Fruit fly (Drosophila melanogaster) whole organism, embryonic: ENCODE measurements around the gene haf.

Experiments
- CG1024 ChIP-seq: fragments of 200-800 bp; sonication (Bioruptor generic); IDR thresholded peaks from 2 replicates; pipeline ENCODE4 v1.3.6; 2022; ENCODE audit warnings: missing biosample characterization, missing genetic modification characterization
- CG10462 ChIP-seq: fragments of 200-800 bp; sonication (Bioruptor generic); optimal IDR thresholded peaks from 2 replicates; lab custom pipeline; 2016; ENCODE audit warnings: missing biosample characterization, missing genetic modification characterization
- CG11456 ChIP-seq: fragments of 200-800 bp; sonication (Bioruptor generic); IDR thresholded peaks from 3 replicates; pipeline ENCODE4 v1.3.6; 2022; ENCODE audit warnings: missing biosample characterization, missing genetic modification characterization
- CG12219 ChIP-seq: fragments of 200-800 bp; sonication (Bioruptor generic); optimal IDR thresholded peaks from 3 replicates; lab custom pipeline; 2018; ENCODE audit warnings: missing biosample characterization, mild to moderate bottlenecking, missing genetic modification characterization
- CG14441 ChIP-seq: fragments of 200-800 bp; sonication (Bioruptor generic); IDR thresholded peaks from 2 replicates; pipeline ENCODE4 v1.3.6; 2022; ENCODE audit warnings: missing biosample characterization, missing genetic modification characterization
- CG14965 ChIP-seq: fragments of 200-800 bp; sonication (Bioruptor generic); optimal IDR thresholded peaks from 2 replicates; lab custom pipeline; 2016; ENCODE audit warnings: missing biosample characterization, missing genetic modification characterization, borderline replicate concordance
- CG15601 ChIP-seq: fragments of 200-800 bp; sonication (Bioruptor generic); optimal IDR thresholded peaks from 3 replicates; lab custom pipeline; 2019; ENCODE audit warnings: missing biosample characterization, mild to moderate bottlenecking, missing genetic modification characterization, moderate library complexity
- CG1602 ChIP-seq: fragments of 200-800 bp; sonication (Bioruptor generic); optimal IDR thresholded peaks from 3 replicates; lab custom pipeline; 2016; ENCODE audit warnings: missing biosample characterization, missing genetic modification characterization
- CG16815 ChIP-seq: fragments of 200-800 bp; sonication (Bioruptor generic); optimal IDR thresholded peaks from 3 replicates; lab custom pipeline; 2017; ENCODE audit warnings: missing biosample characterization, mild to moderate bottlenecking, missing genetic modification characterization
- CG18262 ChIP-seq: fragments of 200-800 bp; optimal IDR thresholded peaks from 3 replicates; lab custom pipeline; 2019; ENCODE audit warnings: missing biosample characterization, mild to moderate bottlenecking, missing genetic modification characterization, moderate library complexity
- CG18599 ChIP-seq: fragments of 200-800 bp; sonication (Bioruptor generic); optimal IDR thresholded peaks from 3 replicates; lab custom pipeline; 2017; ENCODE audit warnings: missing biosample characterization, missing genetic modification characterization, mild to moderate bottlenecking, moderate library complexity, missing genetic modification reagents
- CG2712 ChIP-seq: fragments of 200-800 bp; optimal IDR thresholded peaks from 3 replicates; lab custom pipeline; 2019; ENCODE audit warnings: missing biosample characterization, mild to moderate bottlenecking, missing genetic modification characterization, moderate library complexity
- CG30020 ChIP-seq: fragments of 200-800 bp; optimal IDR thresholded peaks from 2 replicates; lab custom pipeline; 2019; ENCODE audit warnings: missing biosample characterization, mild to moderate bottlenecking, missing genetic modification characterization, moderate library complexity
- CG3163 ChIP-seq: fragments of 200-800 bp; sonication (Bioruptor generic); optimal IDR thresholded peaks from 3 replicates; lab custom pipeline; 2016; ENCODE audit warnings: missing biosample characterization, missing genetic modification characterization
- CG32767 ChIP-seq: fragments of 200-800 bp; sonication (Bioruptor generic); IDR thresholded peaks from 2 replicates; pipeline ENCODE4 v1.3.6; 2022; ENCODE audit warnings: missing biosample characterization, missing genetic modification characterization
- CG4707 ChIP-seq: fragments of 200-800 bp; sonication (Bioruptor generic); optimal IDR thresholded peaks from 2 replicates; lab custom pipeline; 2018; ENCODE audit warnings: missing biosample characterization, mild to moderate bottlenecking, missing genetic modification characterization, moderate library complexity
- CG7372 ChIP-seq: fragments of 200-800 bp; sonication (Bioruptor generic); IDR thresholded peaks from 2 replicates; pipeline ENCODE4 v1.3.6; 2022; ENCODE audit warnings: missing biosample characterization, missing genetic modification characterization
- CG8924 ChIP-seq: fragments of 200-800 bp; optimal IDR thresholded peaks from 3 replicates; lab custom pipeline; 2019; ENCODE audit warnings: missing biosample characterization, mild to moderate bottlenecking, missing genetic modification characterization, moderate library complexity
- CTCF ChIP-seq: fragments of 200-800 bp; sonication (Bioruptor generic); optimal IDR thresholded peaks from 2 replicates; lab custom pipeline; 2017; ENCODE audit warnings: missing biosample characterization, mild to moderate bottlenecking, missing genetic modification characterization, moderate library complexity
- CoRest ChIP-seq: fragments of 200-800 bp; sonication (Bioruptor generic); optimal IDR thresholded peaks from 3 replicates; lab custom pipeline; 2018; ENCODE audit warnings: missing biosample characterization, mild to moderate bottlenecking, missing genetic modification characterization, moderate library complexity
- Dip2 ChIP-seq: fragments of 200-800 bp; sonication (Bioruptor generic); IDR thresholded peaks from 2 replicates; pipeline ENCODE4 v1.3.6; 2022; ENCODE audit warnings: missing biosample characterization, missing genetic modification characterization
- Elba2 ChIP-seq: fragments of 200-800 bp; sonication (Bioruptor generic); optimal IDR thresholded peaks from 3 replicates; lab custom pipeline; 2016; ENCODE audit warnings: missing biosample characterization, missing genetic modification characterization
- HLH4C ChIP-seq: fragments of 200-800 bp; sonication (Bioruptor generic); IDR thresholded peaks from 3 replicates; pipeline ENCODE4 v1.3.6; 2022; ENCODE audit warnings: missing biosample characterization, missing genetic modification characterization; ENCODE audit not compliant: partially characterized antibody
- Hr39 ChIP-seq: fragments of >200 bp; optimal IDR thresholded peaks from 2 replicates; lab custom pipeline; 2017
- Med ChIP-seq: fragments of 200-800 bp; sonication (Bioruptor generic); peaks from one replicate; lab custom pipeline; 2016; ENCODE audit warnings: missing biosample characterization, missing genetic modification characterization, mild to moderate bottlenecking, inconsistent platforms, moderate library complexity
- Myb ChIP-seq: fragments of 200-800 bp; sonication (Bioruptor generic); optimal IDR thresholded peaks from 2 replicates; lab custom pipeline; 2016; ENCODE audit warnings: missing biosample characterization, missing genetic modification characterization
- Nf-YB ChIP-seq: fragments of 200-800 bp; sonication (Bioruptor generic); optimal IDR thresholded peaks from 3 replicates; lab custom pipeline; 2019; ENCODE audit warnings: missing biosample characterization, mild to moderate bottlenecking, missing genetic modification characterization, moderate library complexity
- Oli ChIP-seq: fragments of 200-800 bp; sonication (Bioruptor generic); optimal IDR thresholded peaks from 2 replicates; lab custom pipeline; 2018; ENCODE audit warnings: missing biosample characterization, mild to moderate bottlenecking, missing genetic modification characterization, moderate library complexity
- Optix ChIP-seq: fragments of 200-800 bp; sonication (Bioruptor generic); IDR thresholded peaks from 3 replicates; pipeline ENCODE4 v1.3.6; 2022; ENCODE audit warnings: missing biosample characterization, missing genetic modification characterization
- Pdp1 ChIP-seq, 2 experiments: fragments of 200-800 bp; sonication (Bioruptor generic); optimal IDR thresholded peaks; 3 replicates each; lab custom pipeline; 2016; ENCODE audit warnings: missing biosample characterization in 2 of 2, missing genetic modification characterization in 2 of 2, mild to moderate bottlenecking in 1 of 2, moderate library complexity in 1 of 2
- Rx ChIP-seq: fragments of 200-800 bp; sonication (Bioruptor generic); IDR thresholded peaks from 2 replicates; pipeline ENCODE4 v1.3.6; 2022; ENCODE audit warnings: missing biosample characterization, missing genetic modification characterization
- Tbp ChIP-seq: fragments of >200 bp; optimal IDR thresholded peaks from 2 replicates; lab custom pipeline; 2018; ENCODE audit warnings: missing biosample characterization, missing genetic modification characterization
- Vsx1 ChIP-seq: fragments of 200-800 bp; sonication (Bioruptor generic); optimal IDR thresholded peaks from 2 replicates; lab custom pipeline; 2017; ENCODE audit warnings: missing biosample characterization, mild to moderate bottlenecking, missing genetic modification characterization, missing genetic modification reagents
- ara ChIP-seq: fragments of 200-800 bp; sonication (Bioruptor generic); IDR thresholded peaks from 2 replicates; pipeline ENCODE4 v1.3.6; 2022; ENCODE audit warnings: missing biosample characterization, missing genetic modification characterization
- bab2 ChIP-seq: fragments of 200-800 bp; sonication (Bioruptor generic); optimal IDR thresholded peaks from 2 replicates; lab custom pipeline; 2016; ENCODE audit warnings: missing biosample characterization, missing genetic modification characterization
- bigmax ChIP-seq: fragments of 200-800 bp; sonication (Bioruptor generic); optimal IDR thresholded peaks from 2 replicates; lab custom pipeline; 2018; ENCODE audit warnings: missing biosample characterization, mild to moderate bottlenecking, missing genetic modification characterization
- crol ChIP-seq: fragments of 200-800 bp; sonication (Bioruptor generic); IDR thresholded peaks from 2 replicates; pipeline ENCODE4 v1.3.6; 2022; ENCODE audit warnings: missing biosample characterization, missing genetic modification characterization
- crp ChIP-seq, 2 experiments: fragments of 200-800 bp; sonication (Bioruptor generic); optimal IDR thresholded peaks; 2 replicates in 1 of 2; 3 replicates in 1 of 2; lab custom pipeline; 2017; ENCODE audit warnings: missing biosample characterization in 2 of 2, missing genetic modification characterization in 2 of 2, mild to moderate bottlenecking in 1 of 2, moderate library complexity in 1 of 2
- dpn ChIP-seq, 2 experiments: fragments of 200-800 bp; sonication (Bioruptor generic); optimal IDR thresholded peaks; 3 replicates each; lab custom pipeline; 2016; ENCODE audit warnings: missing biosample characterization in 2 of 2, missing genetic modification characterization in 2 of 2
- emc ChIP-seq: fragments of 200-800 bp; sonication (Bioruptor generic); optimal IDR thresholded peaks from 2 replicates; lab custom pipeline; 2016; ENCODE audit warnings: missing biosample characterization, missing genetic modification characterization
- jigr1 ChIP-seq: fragments of 200-800 bp; sonication (Bioruptor generic); IDR thresholded peaks from 3 replicates; pipeline ENCODE4 v1.3.6; 2022; ENCODE audit warnings: missing biosample characterization, missing genetic modification characterization
- jumu ChIP-seq: fragments of 200-800 bp; sonication (Bioruptor generic); optimal IDR thresholded peaks from 3 replicates; lab custom pipeline; 2016; ENCODE audit warnings: missing biosample characterization, missing genetic modification characterization
- klu ChIP-seq: fragments of 200-800 bp; sonication (Bioruptor generic); IDR thresholded peaks from 2 replicates; pipeline ENCODE4 v1.3.6; 2022; ENCODE audit warnings: missing biosample characterization, missing genetic modification characterization
- lola ChIP-seq, 3 experiments: fragments of >200 bp in 2 of 3; fragments of 200-800 bp in 1 of 3; sonication (Bioruptor generic) in 1 of 3; optimal IDR thresholded peaks; 2 replicates each; lab custom pipeline; 2017 to 2019; ENCODE audit warnings: missing biosample characterization in 3 of 3, missing genetic modification characterization in 3 of 3, mild to moderate bottlenecking in 1 of 3, moderate library complexity in 1 of 3
- mam ChIP-seq: fragments of 200-800 bp; sonication (Bioruptor generic); optimal IDR thresholded peaks from 3 replicates; lab custom pipeline; 2016; ENCODE audit warnings: missing biosample characterization, missing genetic modification characterization
- nerfin-2 ChIP-seq: fragments of 200-800 bp; sonication (Bioruptor generic); IDR thresholded peaks from 2 replicates; pipeline ENCODE4 v1.3.6; 2022; ENCODE audit warnings: missing biosample characterization, missing genetic modification characterization; ENCODE audit not compliant: partially characterized antibody
- salm ChIP-seq: fragments of 200-800 bp; sonication (Bioruptor generic); optimal IDR thresholded peaks from 2 replicates; lab custom pipeline; 2018; ENCODE audit warnings: missing biosample characterization, mild to moderate bottlenecking, missing genetic modification characterization
- sens ChIP-seq: fragments of 200-800 bp; sonication (Bioruptor generic); peaks from one replicate; lab custom pipeline; 2016; ENCODE audit warnings: missing biosample characterization, missing genetic modification characterization
- stwl ChIP-seq: fragments of 200-800 bp; sonication (Bioruptor generic); optimal IDR thresholded peaks from 3 replicates; lab custom pipeline; 2018; ENCODE audit warnings: missing biosample characterization, mild to moderate bottlenecking, missing genetic modification characterization, moderate library complexity
- sug ChIP-seq: fragments of 200-800 bp; optimal IDR thresholded peaks from 2 replicates; lab custom pipeline; 2019; ENCODE audit warnings: missing biosample characterization, mild to moderate bottlenecking, missing genetic modification characterization, moderate library complexity
- trh ChIP-seq: fragments of 200-800 bp; sonication (Bioruptor generic); optimal IDR thresholded peaks from 2 replicates; lab custom pipeline; 2016; ENCODE audit warnings: missing biosample characterization, missing genetic modification characterization
- zfh1 ChIP-seq: fragments of 200-800 bp; sonication (Bioruptor generic); IDR thresholded peaks from 3 replicates; pipeline ENCODE4 v1.3.6; 2022; ENCODE audit warnings: missing biosample characterization, missing genetic modification characterization

Gene haf

dm6 chr2L:1655858-1656257 is 100.9 kb downstream of the haf start (continued):
- TF ChIP-seq Oli: peak; percentile 22
- TF ChIP-seq Elba2 (GFP tag; lab: Kevin White, UChicago): no peak
- no peak for TF ChIP-seq emc (GFP tag; lab: Kevin White, UChicago)
- peak; percentile 62; the same call in 2 of the 3 replicates for TF ChIP-seq zfh1 (GFP tag; lab: Robert Waterston, UW)
- no peak for TF ChIP-seq Tbp (GFP tag; lab: Kevin White, UChicago)
- TF ChIP-seq Vsx1: no peak
- TF ChIP-seq CG4707 (GFP tag; lab: Kevin White, UChicago): no peak
- no peak for TF ChIP-seq CG7372 (GFP tag; lab: Robert Waterston, UW)
- TF ChIP-seq CoRest (tag; lab: Kevin White, UChicago): peak; percentile 39
- TF ChIP-seq CG14965 (GFP tag; lab: Kevin White, UChicago): no peak
- TF ChIP-seq Nf-YB: no peak
- TF ChIP-seq mam (GFP tag; lab: Kevin White, UChicago): no peak
- TF ChIP-seq lola (GFP tag; optimal IDR thresholded peaks at IDR 0.05; lab: Kevin White, UChicago): no peak
- no peak for TF ChIP-seq Optix (GFP tag; lab: Robert Waterston, UW)
- TF ChIP-seq stwl (tag; lab: Kevin White, UChicago): no peak
- TF ChIP-seq CG15601 (tag; lab: Kevin White, UChicago): no peak
- no peak for TF ChIP-seq sug (tag; lab: Kevin White, UChicago)
- peak; percentile 58; the same call in 1 of the 3 replicates for TF ChIP-seq CG11456
- TF ChIP-seq CG18262: no peak
- no peak for TF ChIP-seq crol (GFP tag; lab: Robert Waterston, UW)
- no peak for TF ChIP-seq crp (GFP tag; optimal IDR thresholded peaks at IDR 0.05; lab: Kevin White, UChicago)
- peak; percentile 61 for TF ChIP-seq CG14441 (GFP tag; lab: Robert Waterston, UW)
- TF ChIP-seq CG12219 (GFP tag; lab: Kevin White, UChicago): no peak
- 0 out of 2 replicates have a peak, but pooled peaks have one; percentile 2 for TF ChIP-seq klu (GFP tag; lab: Robert Waterston, UW)
- no peak for TF ChIP-seq CG16815
- TF ChIP-seq Med (GFP tag; lab: Kevin White, UChicago): no peak
- peak; percentile 2 to 16 for TF ChIP-seq dpn (GFP tag; optimal IDR thresholded peaks at IDR 0.05; lab: Kevin White, UChicago)
- TF ChIP-seq bigmax (GFP tag; lab: Kevin White, UChicago): no peak
- TF ChIP-seq nerfin-2 (GFP tag; lab: Robert Waterston, UW): no peak
- TF ChIP-seq Rx (GFP tag; lab: Robert Waterston, UW): peak; percentile 45; the same call in 1 of the 2 replicates
- TF ChIP-seq Myb (GFP tag; lab: Kevin White, UChicago): no peak
- TF ChIP-seq Dip2 (GFP tag; lab: Robert Waterston, UW): no peak
- no peak for TF ChIP-seq salm (tag; lab: Kevin White, UChicago)
- TF ChIP-seq CG1602 (GFP tag; lab: Kevin White, UChicago): no peak
- no peak for TF ChIP-seq CTCF
- no peak for TF ChIP-seq jigr1 (GFP tag; lab: Robert Waterston, UW)
- TF ChIP-seq CG18599 (GFP tag; lab: Kevin White, UChicago): no peak
- no peak for TF ChIP-seq CG8924 (tag; lab: Kevin White, UChicago)
- TF ChIP-seq HLH4C (GFP tag; lab: Robert Waterston, UW): no peak
- TF ChIP-seq trh (GFP tag; lab: Kevin White, UChicago): no peak
- no peak for TF ChIP-seq jumu (GFP tag; lab: Kevin White, UChicago)
- TF ChIP-seq sens (GFP tag; lab: Kevin White, UChicago): peak; percentile 58
- TF ChIP-seq Pdp1 (GFP tag; optimal IDR thresholded peaks at IDR 0.05; lab: Kevin White, UChicago): peak in 1 of 2 experiments; percentile 5
- no peak for TF ChIP-seq Hr39
- TF ChIP-seq CG3163 (GFP tag; lab: Kevin White, UChicago): no peak
- TF ChIP-seq ara (GFP tag; lab: Robert Waterston, UW): no peak
- 0 out of 2 replicates have a peak, but pooled peaks have one; percentile 38 for TF ChIP-seq CG32767 (GFP tag; lab: Robert Waterston, UW)
- no peak for TF ChIP-seq CG2712 (tag; lab: Kevin White, UChicago)
- no peak for TF ChIP-seq CG10462 (GFP tag; lab: Kevin White, UChicago)
- TF ChIP-seq bab2 (GFP tag; lab: Kevin White, UChicago): peak; percentile 6
- no peak for TF ChIP-seq CG1024 (GFP tag; lab: Robert Waterston, UW)
- no peak for TF ChIP-seq CG30020 (tag; lab: Kevin White, UChicago)
